Worm (Caenorhabditis elegans) whole organism, L4 larva: ENCODE results near the gene cat-1.

Experiments
- D1046.2 ChIP-seq: fragments of 200-800 bp; sonication (Bioruptor generic); IDR thresholded peaks from 2 replicates; pipeline ENCODE4 v1.3.6; 2022; ENCODE audit warnings: missing genetic modification characterization, missing compliant biosample characterization
- F10B5.3 ChIP-seq: sonication (generic microtip); optimal IDR thresholded peaks from 2 replicates; lab custom pipeline; 2016; ENCODE audit warnings: mild to moderate bottlenecking, missing genetic modification characterization, missing compliant biosample characterization
- ZK546.5 ChIP-seq, 2 experiments: sonication (generic microtip); optimal IDR thresholded peaks; 2 replicates each; lab custom pipeline; 2017; ENCODE audit warnings: missing biosample characterization in 2 of 2, missing genetic modification characterization in 2 of 2
- aha-1 ChIP-seq: fragments of 150-350 bp; peaks from one replicate; lab custom pipeline; 2014; ENCODE audit warnings: missing biosample characterization, missing genetic modification characterization
- ama-1 ChIP-seq: fragments of 150-350 bp; optimal IDR thresholded peaks from 2 replicates; lab custom pipeline; 2014; ENCODE audit warnings: inconsistent platforms, mixed read lengths
- arid-1 ChIP-seq: fragments of 200-800 bp; sonication (Bioruptor generic); conservative IDR thresholded peaks from 2 replicates; pipeline ENCODE4 v1.3.6; 2022; ENCODE audit warnings: missing genetic modification reagents, missing genetic modification characterization, missing compliant biosample characterization
- attf-4 ChIP-seq: sonication (generic microtip); optimal IDR thresholded peaks from 3 replicates; lab custom pipeline; 2017; ENCODE audit warnings: missing biosample characterization, missing genetic modification characterization
- ceh-82 ChIP-seq: sonication (generic microtip); optimal IDR thresholded peaks from 2 replicates; lab custom pipeline; 2017; ENCODE audit warnings: missing biosample characterization, missing genetic modification characterization
- ctbp-1 ChIP-seq: fragments of 200-800 bp; sonication (Bioruptor generic); IDR thresholded peaks from 2 replicates; pipeline ENCODE4 v1.3.6; 2022; ENCODE audit warnings: missing genetic modification reagents, missing genetic modification characterization, missing compliant biosample characterization
- daf-16 ChIP-seq, 3 experiments: sonication (generic microtip); optimal IDR thresholded peaks; 2 replicates each; lab custom pipeline; 2016 to 2017; ENCODE audit warnings: missing genetic modification characterization in 3 of 3, missing genetic modification reagents in 3 of 3, mild to moderate bottlenecking in 2 of 3, missing compliant biosample characterization in 2 of 3, missing biosample characterization in 1 of 3, moderate library complexity in 1 of 3
- daf-19 ChIP-seq: fragments of 200-800 bp; sonication (Bioruptor generic); conservative IDR thresholded peaks from 2 replicates; pipeline ENCODE4 v1.3.6; 2022; ENCODE audit warnings: missing genetic modification characterization, missing compliant biosample characterization
- dmd-6 ChIP-seq: fragments of 200-800 bp; sonication (Bioruptor generic); IDR thresholded peaks from 2 replicates; pipeline ENCODE4 v1.3.6; 2022; ENCODE audit warnings: missing genetic modification reagents, missing genetic modification characterization, missing compliant biosample characterization
- dmd-9 ChIP-seq: fragments of 200-800 bp; sonication (Bioruptor generic); IDR thresholded peaks from 2 replicates; pipeline ENCODE4 v1.3.6; 2022; ENCODE audit warnings: missing genetic modification reagents, missing genetic modification characterization, missing compliant biosample characterization
- dpl-1 ChIP-seq: fragments of 150-350 bp; optimal IDR thresholded peaks from 2 replicates; lab custom pipeline; 2014; ENCODE audit warnings: missing biosample characterization, missing genetic modification reagents, missing genetic modification characterization
- egl-27 ChIP-seq: sonication (generic microtip); optimal IDR thresholded peaks from 3 replicates; lab custom pipeline; 2017; ENCODE audit warnings: missing biosample characterization, missing genetic modification reagents, missing genetic modification characterization
- egl-43 ChIP-seq: fragments of 200-800 bp; sonication (Bioruptor generic); IDR thresholded peaks from 2 replicates; pipeline ENCODE4 v1.3.6; 2022; ENCODE audit warnings: missing genetic modification reagents, missing genetic modification characterization, missing compliant biosample characterization
- fkh-10 ChIP-seq: fragments of 150-350 bp; optimal IDR thresholded peaks from 2 replicates; lab custom pipeline; 2014; ENCODE audit warnings: missing biosample characterization, missing genetic modification reagents, missing genetic modification characterization
- hlh-11 ChIP-seq: fragments of 200-800 bp; sonication (Bioruptor generic); optimal IDR thresholded peaks from 2 replicates; lab custom pipeline; 2018; ENCODE audit warnings: mild to moderate bottlenecking, missing genetic modification characterization, missing compliant biosample characterization
- hlh-30 ChIP-seq: sonication (generic microtip); optimal IDR thresholded peaks from 2 replicates; lab custom pipeline; 2017; ENCODE audit warnings: antibody characterized with exemption, mild to moderate bottlenecking, missing genetic modification characterization, missing compliant biosample characterization; ENCODE audit not compliant: insufficient read depth
- hmg-1.1 ChIP-seq: fragments of 200-800 bp; sonication (Bioruptor generic); IDR thresholded peaks from 2 replicates; pipeline ENCODE4 v1.3.6; 2022; ENCODE audit warnings: missing genetic modification reagents, missing genetic modification characterization, missing compliant biosample characterization
- lin-29 ChIP-seq: fragments of 200-800 bp; sonication (Bioruptor generic); IDR thresholded peaks from 2 replicates; pipeline ENCODE4 v1.3.6; 2022; ENCODE audit warnings: missing genetic modification reagents, missing genetic modification characterization, missing compliant biosample characterization
- madf-9 ChIP-seq: fragments of 200-800 bp; sonication (Bioruptor generic); conservative IDR thresholded peaks from 2 replicates; pipeline ENCODE4 v1.3.6; 2022; ENCODE audit warnings: missing genetic modification reagents, missing genetic modification characterization, missing compliant biosample characterization
- mdl-1 ChIP-seq, 2 experiments: fragments of 150-350 bp in 1 of 2; sonication (generic microtip) in 1 of 2; optimal IDR thresholded peaks; 2 replicates each; lab custom pipeline; 2014 to 2017; ENCODE audit warnings: missing biosample characterization in 2 of 2, missing genetic modification characterization in 2 of 2
- mxl-2 ChIP-seq: fragments of 200-800 bp; sonication (Bioruptor generic); conservative IDR thresholded peaks from 2 replicates; pipeline ENCODE4 v1.3.6; 2022; ENCODE audit warnings: missing genetic modification reagents, missing genetic modification characterization, missing compliant biosample characterization
- mxl-3 ChIP-seq: fragments of 200-800 bp; sonication (Bioruptor generic); optimal IDR thresholded peaks from 2 replicates; lab custom pipeline; 2018; ENCODE audit warnings: mild to moderate bottlenecking, missing genetic modification characterization, missing compliant biosample characterization
- nhr-25 ChIP-seq: sonication (generic microtip); optimal IDR thresholded peaks from 2 replicates; lab custom pipeline; 2017; ENCODE audit warnings: missing genetic modification characterization, mild to moderate bottlenecking, missing compliant biosample characterization, antibody characterized with exemption, moderate library complexity, borderline replicate concordance; ENCODE audit not compliant: insufficient read depth
- nhr-28 ChIP-seq: fragments of 150-350 bp; optimal IDR thresholded peaks from 2 replicates; lab custom pipeline; 2014; ENCODE audit warnings: missing biosample characterization, missing genetic modification characterization
- nhr-6 ChIP-seq: fragments of 150-350 bp; optimal IDR thresholded peaks from 2 replicates; lab custom pipeline; 2014; ENCODE audit warnings: missing biosample characterization, missing genetic modification characterization
- php-3 ChIP-seq: fragments of 200-800 bp; sonication (Bioruptor generic); IDR thresholded peaks from 2 replicates; pipeline ENCODE4 v1.3.6; 2022; ENCODE audit warnings: missing genetic modification reagents, missing genetic modification characterization, missing compliant biosample characterization
- pqm-1 ChIP-seq: sonication (generic microtip); optimal IDR thresholded peaks from 2 replicates; lab custom pipeline; 2017; ENCODE audit warnings: missing biosample characterization, missing genetic modification characterization
- rbr-2 ChIP-seq: sonication (generic microtip); optimal IDR thresholded peaks from 2 replicates; lab custom pipeline; 2016; ENCODE audit warnings: missing genotype, missing genetic modification characterization, missing compliant biosample characterization
- skn-1 ChIP-seq: fragments of 150-350 bp; optimal IDR thresholded peaks from 2 replicates; lab custom pipeline; 2014; ENCODE audit warnings: missing biosample characterization, missing genetic modification characterization
- tra-1 ChIP-seq: fragments of 200-800 bp; sonication (Bioruptor generic); IDR thresholded peaks from 2 replicates; pipeline ENCODE4 v1.3.6; 2022; ENCODE audit warnings: missing genetic modification reagents, missing genetic modification characterization, missing compliant biosample characterization
- unc-62 ChIP-seq, 3 experiments: fragments of 150-350 bp in 1 of 3; sonication (generic microtip); optimal IDR thresholded peaks in 2 of 3; peaks in 1 of 3; 1 replicate in 1 of 3; 2 replicates in 2 of 3; lab custom pipeline; 2014 to 2017; ENCODE audit warnings: missing biosample characterization in 3 of 3, missing genetic modification characterization in 3 of 3, missing genetic modification reagents in 3 of 3, missing genotype in 1 of 3
- vab-7 ChIP-seq: fragments of 200-800 bp; sonication (Bioruptor generic); IDR thresholded peaks from 2 replicates; pipeline ENCODE4 v1.3.6; 2022; ENCODE audit warnings: missing genetic modification reagents, missing genetic modification characterization, missing compliant biosample characterization
- zip-2 ChIP-seq: fragments of 150-350 bp; optimal IDR thresholded peaks from 2 replicates; lab custom pipeline; 2014; ENCODE audit warnings: missing biosample characterization, missing genetic modification characterization

The cat-1 gene

ce11 chrX:5686065-5686464 lies 24.5 kb downstream of the cat-1 start, which contains the start of gene set-20 (continued):
- TF ChIP-seq attf-4 (tag; lab: Kevin White, UChicago), result peak; percentile 27
- TF ChIP-seq fkh-10 (GFP tag; lab: Kevin White, UChicago), result peak; percentile 19
- no peak for TF ChIP-seq daf-19 (GFP tag; lab: Robert Waterston, UW)
- peak; percentile 50 to 73 for TF ChIP-seq mdl-1 (tag; optimal IDR thresholded peaks at IDR 0.05; lab: Kevin White, UChicago)
- peak; percentile 76 for TF ChIP-seq hlh-11 (tag; lab: Kevin White, UChicago)
- peak; percentile 67 for TF ChIP-seq mxl-3 (GFP tag; lab: Kevin White, UChicago)
- peak; percentile 0 for TF ChIP-seq zip-2 (tag; lab: Kevin White, UChicago)
- TF ChIP-seq lin-29 (GFP tag; lab: Robert Waterston, UW), result no peak
- TF ChIP-seq ctbp-1 (GFP tag; lab: Robert Waterston, UW), result 0 out of 2 replicates have a peak, but pooled peaks have one; percentile 12
- TF ChIP-seq F10B5.3 (tag; lab: Kevin White, UChicago), result peak; percentile 64
- peak; percentile 41 for TF ChIP-seq nhr-6 (tag; lab: Kevin White, UChicago)
- no peak for TF ChIP-seq mxl-2 (GFP tag; lab: Robert Waterston, UW)
- TF ChIP-seq ama-1 (lab: Kevin White, UChicago), result no peak
- TF ChIP-seq rbr-2, result peak; percentile 80
- no peak for TF ChIP-seq pqm-1 (tag; lab: Kevin White, UChicago)
- TF ChIP-seq vab-7 (GFP tag; lab: Robert Waterston, UW), result 0 out of 2 replicates have a peak, but pooled peaks have one; percentile 60
- TF ChIP-seq, all 104 proteins: peak for 20

DNA sequence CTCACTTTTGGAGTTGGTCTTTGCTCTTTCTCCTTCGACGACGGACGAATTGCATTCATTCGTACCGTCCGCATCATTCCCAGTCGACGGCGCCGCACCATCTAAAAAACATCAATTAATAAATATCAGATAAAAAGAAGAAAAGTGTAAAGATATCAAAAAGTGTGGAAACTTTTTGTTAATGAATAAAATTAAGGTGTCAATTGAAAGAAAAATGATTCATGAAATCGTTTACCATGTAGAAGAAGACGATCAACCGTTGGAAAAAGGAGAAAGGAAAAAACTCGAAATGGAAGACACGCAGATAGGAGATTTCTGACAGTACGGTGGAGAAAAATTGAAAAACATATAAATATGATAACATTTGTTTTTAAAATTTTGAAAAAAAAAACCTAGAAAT lies 30.4 kb downstream of the cat-1 start, which contains the start of gene set-19:
Gene set-19 (minus strand): TSS at position 101 of the 400 bp plus-strand sequence.
- TF ChIP-seq hlh-30 (tag; lab: Kevin White, UChicago) (no peak), D1046.2 (no peak), arid-1 (GFP tag; lab: Robert Waterston, UW) (no peak), zip-2 (tag; lab: Kevin White, UChicago) (no peak), lin-29 (GFP tag; lab: Robert Waterston, UW) (no peak), madf-9 (GFP tag; lab: Robert Waterston, UW) (no peak), tra-1 (GFP tag; lab: Robert Waterston, UW) (no peak)

- no peak for TF ChIP-seq dmd-9
- no peak for TF ChIP-seq ceh-82 (tag; lab: Kevin White, UChicago)
- TF ChIP-seq unc-62 (GFP tag; optimal IDR thresholded peaks at IDR 0.05 in 1 of 2; lab: Kevin White, UChicago), result peak in 1 of 2 experiments; percentile 12
- TF ChIP-seq unc-62 (tag; optimal IDR thresholded peaks at IDR 0.05; lab: Kevin White, UChicago), result no peak
- peak; percentile 91 for TF ChIP-seq aha-1 (tag; lab: Kevin White, UChicago)
Observed at ce11 chrX:5672615-5673014, 37.9 kb downstream of the cat-1 start.

ce11 chrX:5670829-5671228 lies 39.7 kb downstream of the cat-1 start:
- TF ChIP-seq skn-1 (tag; lab: Kevin White, UChicago) (no peak), dmd-6 (GFP tag; lab: Robert Waterston, UW) (no peak; the same call in 1 of the 2 replicates), nhr-25 (no peak), daf-16 (GFP tag; optimal IDR thresholded peaks at IDR 0.05; lab: Kevin White, UChicago) (no peak), daf-16 (tag; optimal IDR thresholded peaks at IDR 0.05; lab: Kevin White, UChicago) (peak; percentile 53), egl-27 (tag; lab: Kevin White, UChicago) (no peak), php-3 (GFP tag; lab: Robert Waterston, UW) (0 out of 2 replicates have a peak, but pooled peaks have one; percentile 40), ZK546.5 (tag; optimal IDR thresholded peaks at IDR 0.05; lab: Kevin White, UChicago) (no peak), zip-2 (tag; lab: Kevin White, UChicago) (no peak), nhr-28 (tag; lab: Kevin White, UChicago) (peak; percentile 18), hlh-11 (tag; lab: Kevin White, UChicago) (no peak), dpl-1 (GFP tag; lab: Kevin White, UChicago) (no peak), hmg-1.1 (GFP tag; lab: Robert Waterston, UW) (no peak), egl-43 (GFP tag; lab: Robert Waterston, UW) (no peak), pqm-1 (tag; lab: Kevin White, UChicago) (peak; percentile 61)
- TF ChIP-seq, all 104 proteins: peak for 4
